Worm (Caenorhabditis elegans): ENCODE results near the gene mboa-3.

DNA sequence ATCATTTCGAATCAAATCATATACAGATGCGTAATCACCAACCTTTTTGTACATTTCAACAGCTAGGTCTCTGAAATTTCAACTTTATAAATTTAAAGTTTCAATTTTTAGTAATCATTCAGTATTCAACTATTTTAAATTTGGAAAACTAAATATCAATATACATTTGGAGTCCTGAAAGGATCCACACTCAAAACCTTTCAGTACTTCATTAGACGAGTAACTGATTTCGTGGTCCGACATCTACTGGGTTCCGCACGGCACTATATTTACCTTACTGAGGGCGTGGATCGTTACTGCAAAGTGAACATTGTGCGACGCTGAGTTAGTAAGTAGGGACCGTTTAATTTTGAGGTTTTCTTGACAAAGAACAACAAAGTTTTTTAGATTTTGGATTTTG is 25.2 kb upstream of the mboa-3 start:
- TF ChIP-seq klf-2 (GFP tag; conservative IDR thresholded peaks at IDR 0.05) = no peak
- no peak for TF ChIP-seq cog-1 (tag; optimal IDR thresholded peaks at IDR 0.05)
- TF ChIP-seq tab-1 (GFP tag; IDR thresholded peaks at IDR 0.05) = no peak
